Worm (Caenorhabditis elegans): Measurements from ENCODE around the gene ZK593.3.
A peak's percentile ranks its signal among the peaks of the same experiment; 100 is the strongest.

ZK593.3 gene

DNA sequence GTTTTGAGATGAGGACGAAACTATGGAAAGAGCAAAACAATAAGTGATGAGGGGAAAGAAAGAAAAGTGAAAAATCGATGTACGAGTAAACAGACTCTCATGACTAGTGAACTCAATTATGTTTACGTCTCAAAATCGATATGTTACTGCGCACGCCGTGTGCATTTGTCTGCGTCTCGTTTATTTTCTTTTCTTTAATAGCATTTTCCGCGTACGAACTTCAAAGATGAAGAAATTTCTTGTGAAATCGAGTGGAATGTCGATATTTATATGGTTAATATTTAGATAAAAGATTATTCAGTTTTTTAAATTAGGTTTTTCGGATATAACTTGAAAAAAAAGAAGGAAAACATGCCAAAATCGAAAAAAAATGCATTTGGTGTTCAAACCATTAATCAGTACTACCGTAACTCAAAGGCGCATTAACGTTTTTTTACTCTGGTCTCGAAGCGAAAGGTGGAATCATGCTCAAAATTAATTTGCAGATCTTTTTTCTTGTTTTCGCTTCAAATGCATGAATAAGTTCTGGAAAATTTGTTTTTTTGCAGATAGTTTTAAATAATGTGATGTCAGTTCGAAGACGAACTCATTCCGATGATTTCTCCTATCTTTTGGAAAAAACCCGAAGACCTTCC, 21.5 kb downstream of the ZK593.3 start, which contains the start of gene fic-1 (continued):
- TF ChIP-seq mep-1 (tag; optimal IDR thresholded peaks at IDR 0.05): peak; percentile 68
- TF ChIP-seq ama-1 (optimal IDR thresholded peaks at IDR 0.05): no peak
- no peak for TF ChIP-seq unc-39 (tag; optimal IDR thresholded peaks at IDR 0.05)
- peak; percentile 54; the same call in 1 of the 2 replicates for TF ChIP-seq ctbp-1 (GFP tag; IDR thresholded peaks at IDR 0.05)
- no peak for TF ChIP-seq nhr-25 (tag; optimal IDR thresholded peaks at IDR 0.05; ENCODE audit: borderline replicate concordance, insufficient read depth)
- TF ChIP-seq nhr-41 (GFP tag; IDR thresholded peaks at IDR 0.05): no peak
- TF ChIP-seq gei-8 (GFP tag; optimal IDR thresholded peaks at IDR 0.05): no peak
- no peak for TF ChIP-seq mxl-2 (GFP tag; conservative IDR thresholded peaks at IDR 0.05)
- TF ChIP-seq mxl-3 (GFP tag; optimal IDR thresholded peaks at IDR 0.05): no peak
- TF ChIP-seq tag-97 (GFP tag; IDR thresholded peaks at IDR 0.05): no peak
- TF ChIP-seq php-3 (GFP tag; IDR thresholded peaks at IDR 0.05): no peak
- TF ChIP-seq attf-4 (tag; optimal IDR thresholded peaks at IDR 0.05): no peak
- TF ChIP-seq dmd-6 (GFP tag; IDR thresholded peaks at IDR 0.05): peak; percentile 58
- TF ChIP-seq R02D3.7 (tag; optimal IDR thresholded peaks at IDR 0.05): no peak
- TF ChIP-seq pqm-1 (tag; optimal IDR thresholded peaks at IDR 0.05): no peak
- no peak for TF ChIP-seq sdz-12 (GFP tag; optimal IDR thresholded peaks at IDR 0.05)
- TF ChIP-seq Y5F2A.4 (GFP tag; optimal IDR thresholded peaks at IDR 0.05): no peak
- peak; percentile 62 for TF ChIP-seq hlh-11 (tag; optimal IDR thresholded peaks at IDR 0.05)
- TF ChIP-seq ceh-44 (GFP tag; IDR thresholded peaks at IDR 0.05): no peak
- TF ChIP-seq madf-5 (GFP tag; IDR thresholded peaks at IDR 0.05): no peak
- TF ChIP-seq dmd-9 (GFP tag; IDR thresholded peaks at IDR 0.05): no peak
- no peak for TF ChIP-seq mdt-29 (GFP tag; IDR thresholded peaks at IDR 0.05)
- TF ChIP-seq ceh-28 (tag; optimal IDR thresholded peaks at IDR 0.05): peak; percentile 64
- no peak for TF ChIP-seq nhr-48 (tag; optimal IDR thresholded peaks at IDR 0.05)
- TF ChIP-seq nhr-237 (tag; optimal IDR thresholded peaks at IDR 0.05): no peak
- TF ChIP-seq saeg-2 (GFP tag; IDR thresholded peaks at IDR 0.05): no peak
- peak; percentile 58 for TF ChIP-seq dve-1 (tag; optimal IDR thresholded peaks at IDR 0.05; ENCODE audit: insufficient read depth)
- TF ChIP-seq nhr-6 (tag; optimal IDR thresholded peaks at IDR 0.05): no peak

ce11 chrIV:10948797-10949196, 33.3 kb downstream of the ZK593.3 start, which contains the start of gene Y69E1A.1:
Gene Y69E1A.1, minus strand, starts transcription at chrIV:10948897.
- no peak for TF ChIP-seq ceh-28 (tag; optimal IDR thresholded peaks at IDR 0.05)
- no peak for TF ChIP-seq ZK337.2 (GFP tag; IDR thresholded peaks at IDR 0.05)
- TF ChIP-seq vab-7 (GFP tag; IDR thresholded peaks at IDR 0.05): no peak
- TF ChIP-seq lin-13 (GFP tag; optimal IDR thresholded peaks at IDR 0.05): no peak

DNA sequence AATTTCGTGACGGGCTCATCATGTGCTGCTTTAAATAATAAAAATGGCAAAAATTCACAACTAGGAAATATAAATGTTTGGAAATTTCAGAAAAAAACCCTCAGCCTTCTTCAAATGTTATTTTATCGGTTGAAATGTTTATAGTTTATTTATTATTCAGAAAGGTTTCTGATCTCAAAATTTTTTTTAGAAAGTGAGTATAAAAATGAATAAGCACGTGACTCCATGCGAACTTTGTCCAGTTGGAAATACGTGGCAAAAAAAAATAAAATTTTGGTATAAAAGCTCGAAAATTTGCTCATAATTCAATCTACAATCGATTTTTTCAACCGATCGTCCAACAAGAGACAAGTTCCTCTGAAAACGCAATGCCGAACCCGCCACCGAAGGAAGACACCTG, 34.0 kb downstream of the ZK593.3 start, which contains the start of gene nsph-3.1:
Gene nsph-3.1, plus strand, starts transcription at position 301 of the 400 bp plus-strand sequence.
- TF ChIP-seq snpc-1.2 (GFP tag; IDR thresholded peaks at IDR 0.05): no peak
- TF ChIP-seq arid-1 (GFP tag; conservative IDR thresholded peaks at IDR 0.05): no peak
- no peak for TF ChIP-seq mes-2 (tag; optimal IDR thresholded peaks at IDR 0.05; ENCODE audit: poor library complexity, severe bottlenecking)
- no peak for TF ChIP-seq lir-3 (tag; optimal IDR thresholded peaks at IDR 0.05)
- no peak for TF ChIP-seq F10B5.3 (tag; optimal IDR thresholded peaks at IDR 0.05)

Data from whole organism, L4 larva.